Fruit fly (Drosophila melanogaster) whole organism, larva: ENCODE measurements around the gene CG16800.

Experiments
- noc ChIP-seq: fragments of 200-800 bp; sonication (Bioruptor generic); optimal IDR thresholded peaks from 3 replicates; lab custom pipeline; 2019; ENCODE audit warnings: missing biosample characterization, mild to moderate bottlenecking, missing genetic modification characterization, moderate library complexity

CG16800 gene

DNA sequence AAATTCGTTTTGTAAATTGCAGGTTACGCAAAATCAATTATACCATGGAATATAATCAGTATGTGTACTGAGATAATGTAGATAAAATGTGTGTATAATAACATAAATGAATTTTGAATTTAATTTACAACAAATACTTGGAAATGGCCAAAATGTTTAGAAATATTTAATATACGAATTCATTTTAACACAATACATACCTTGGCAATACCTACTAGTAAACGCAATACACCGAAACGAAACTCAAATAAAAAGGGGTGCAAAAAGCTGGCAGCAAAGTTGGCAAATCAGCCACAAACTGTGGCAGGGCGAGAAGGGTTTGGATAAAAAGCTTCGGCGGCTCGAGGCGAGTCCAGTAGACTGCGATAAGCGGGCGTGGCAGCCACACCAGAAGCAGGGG is at the start of gene CG16800:
Gene CG16800, plus strand, starts transcription at position 301 of the 400 bp plus-strand sequence.
- no peak for TF ChIP-seq noc (tag; lab: Kevin White, UChicago)

- TF ChIP-seq noc (tag; lab: Kevin White, UChicago), result no peak
Measured at dm6 chr2L:12920791-12921190, 45.6 kb upstream of the CG16800 start, which contains the start of gene ACXA. Gene ACXA (plus strand): TSS chr2L:12921091.

DNA sequence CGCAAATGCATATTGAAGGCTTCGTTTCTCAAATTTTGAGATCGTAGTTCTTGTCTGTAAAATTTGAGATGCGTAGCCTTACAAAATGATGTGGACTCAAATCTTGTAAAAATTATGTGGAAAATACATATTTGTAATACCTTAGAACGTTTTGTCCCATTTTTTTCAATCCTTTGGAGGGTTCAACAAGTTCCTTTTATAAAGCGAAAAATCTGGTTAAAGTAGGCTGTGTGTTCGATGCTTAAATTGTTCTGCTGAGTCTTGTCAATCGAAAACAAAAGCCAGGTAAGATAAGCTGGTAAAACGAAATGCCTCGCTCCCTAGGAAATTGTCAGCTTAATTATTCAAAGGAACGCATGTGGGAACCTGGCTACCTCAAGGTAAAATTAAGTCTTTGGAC is 41.1 kb upstream of the CG16800 start, which contains the start of gene ACXE:
Gene ACXE, plus strand, starts transcription at position 301 of the 400 bp plus-strand sequence.
- no peak for TF ChIP-seq noc (tag; lab: Kevin White, UChicago)

DNA sequence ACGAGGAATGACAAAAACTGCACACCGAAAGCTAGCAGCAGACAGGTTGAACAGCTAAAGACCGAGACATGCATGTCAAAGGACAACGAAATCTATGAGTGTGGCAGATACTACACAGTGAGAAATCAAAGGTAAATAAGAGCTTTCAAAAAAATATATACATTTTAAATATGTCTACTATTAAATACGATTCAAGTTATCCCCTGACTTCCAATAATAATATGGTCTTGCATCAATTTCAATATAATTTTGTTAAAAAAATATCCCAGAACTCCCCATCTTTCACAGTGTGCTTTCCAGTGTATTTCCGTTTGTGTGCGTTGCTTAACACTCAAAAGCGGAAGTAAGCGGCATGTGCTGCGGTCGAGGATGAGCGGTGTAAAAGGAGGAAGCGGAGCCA is 33.4 kb upstream of the CG16800 start:
- no peak for TF ChIP-seq noc (tag; lab: Kevin White, UChicago)

DNA sequence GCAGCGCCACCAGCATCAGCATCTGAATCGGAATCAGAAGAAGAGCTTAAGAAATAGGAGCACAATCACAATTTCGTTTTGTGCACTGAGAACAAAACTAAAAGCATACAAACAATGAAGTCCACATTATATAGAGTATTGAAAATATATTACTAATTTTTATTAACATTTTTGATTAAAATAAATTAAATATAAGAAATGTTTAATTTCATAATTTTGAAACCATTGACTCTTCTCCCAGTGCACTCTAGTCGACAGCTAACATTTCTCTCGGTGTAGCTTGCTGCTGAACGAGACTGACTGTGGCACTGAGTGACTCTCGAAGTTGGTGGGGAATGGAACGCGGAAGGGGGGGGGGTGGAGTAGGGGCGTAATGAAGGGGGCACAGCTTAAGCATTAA is 15.7 kb upstream of the CG16800 start:
- TF ChIP-seq noc (tag; lab: Kevin White, UChicago), result no peak

DNA sequence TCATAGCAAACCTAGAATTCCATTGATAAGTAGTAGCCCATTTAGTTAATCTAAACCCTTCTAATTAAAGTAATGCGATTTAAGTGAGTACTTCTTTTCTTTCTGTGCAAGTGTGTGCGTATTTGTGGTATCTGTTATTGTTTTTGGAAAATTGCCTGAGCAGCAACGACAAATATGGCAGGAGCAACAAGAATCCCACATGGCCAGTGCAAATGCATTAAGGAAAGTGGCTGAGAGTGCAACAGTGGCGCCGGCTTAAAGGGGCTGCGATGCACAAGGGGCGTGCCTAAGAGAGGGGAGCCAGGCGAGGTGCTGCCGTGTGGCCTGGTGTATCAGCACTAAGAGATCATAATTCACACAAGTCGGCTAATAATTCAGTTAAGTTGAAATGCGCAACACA is 3.2 kb downstream of the CG16800 start:
- TF ChIP-seq noc (tag; lab: Kevin White, UChicago), result no peak

dm6 chr2L:12974045-12974539 is 7.7 kb downstream of the CG16800 start, which contains the start of gene Vha68-2:
Gene Vha68-2 (plus strand): TSS chr2L:12974322.
- peak; percentile 16 for TF ChIP-seq noc (tag; lab: Kevin White, UChicago)

DNA sequence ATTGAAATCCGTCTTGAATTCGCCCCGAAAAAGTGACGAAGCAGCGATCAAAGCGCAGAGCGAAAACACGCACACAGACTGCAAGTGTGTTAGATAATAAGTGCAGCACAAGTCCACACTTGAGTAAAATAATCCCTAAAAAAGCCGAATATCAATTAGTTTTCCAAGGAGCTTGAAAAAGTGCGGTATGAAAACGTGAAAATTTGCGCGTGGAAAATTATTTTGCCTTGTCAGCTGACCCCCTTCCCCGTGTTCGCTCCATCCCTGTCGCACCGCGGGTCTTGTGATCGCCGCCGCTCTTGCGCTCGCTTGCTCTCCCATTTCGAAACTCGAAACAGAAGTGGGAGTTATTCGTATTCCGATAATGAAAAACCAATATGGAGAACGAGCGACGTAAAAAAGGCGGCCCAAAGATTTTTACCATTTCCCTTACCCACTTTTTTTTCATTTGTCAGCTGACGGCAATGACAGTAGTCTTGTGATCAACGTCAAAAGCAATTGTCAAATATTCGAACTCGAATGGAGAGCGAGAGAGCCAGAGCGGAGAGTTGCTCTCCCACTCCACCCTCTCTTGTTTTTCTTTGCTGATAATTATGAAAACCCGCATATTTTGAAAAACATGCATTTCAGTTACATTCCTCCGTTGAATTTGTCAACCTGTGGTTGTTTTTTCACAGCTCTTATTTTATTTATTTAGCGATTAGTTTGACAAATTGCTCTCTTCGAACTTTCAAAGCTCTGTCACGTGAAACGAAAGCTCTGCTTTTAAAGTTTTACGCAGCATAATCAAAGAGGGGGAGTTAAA is 8.4 kb downstream of the CG16800 start:
- no peak for TF ChIP-seq noc (tag; lab: Kevin White, UChicago)

dm6 chr2L:12975367-12975655 is 8.9 kb downstream of the CG16800 start:
- no peak for TF ChIP-seq noc (tag; lab: Kevin White, UChicago)

dm6 chr2L:12978486-12978885 is 12.1 kb downstream of the CG16800 start, which contains the start of gene Vha68-3:
Gene Vha68-3 (plus strand): TSS chr2L:12978786.
- no peak for TF ChIP-seq noc (tag; lab: Kevin White, UChicago)

- no peak for TF ChIP-seq noc (tag; lab: Kevin White, UChicago)
Measured at dm6 chr2L:12982107-12982506, 15.7 kb downstream of the CG16800 start.

- TF ChIP-seq noc (tag; lab: Kevin White, UChicago), result no peak
Measured at dm6 chr2L:12985043-12985442, 18.7 kb downstream of the CG16800 start.

DNA sequence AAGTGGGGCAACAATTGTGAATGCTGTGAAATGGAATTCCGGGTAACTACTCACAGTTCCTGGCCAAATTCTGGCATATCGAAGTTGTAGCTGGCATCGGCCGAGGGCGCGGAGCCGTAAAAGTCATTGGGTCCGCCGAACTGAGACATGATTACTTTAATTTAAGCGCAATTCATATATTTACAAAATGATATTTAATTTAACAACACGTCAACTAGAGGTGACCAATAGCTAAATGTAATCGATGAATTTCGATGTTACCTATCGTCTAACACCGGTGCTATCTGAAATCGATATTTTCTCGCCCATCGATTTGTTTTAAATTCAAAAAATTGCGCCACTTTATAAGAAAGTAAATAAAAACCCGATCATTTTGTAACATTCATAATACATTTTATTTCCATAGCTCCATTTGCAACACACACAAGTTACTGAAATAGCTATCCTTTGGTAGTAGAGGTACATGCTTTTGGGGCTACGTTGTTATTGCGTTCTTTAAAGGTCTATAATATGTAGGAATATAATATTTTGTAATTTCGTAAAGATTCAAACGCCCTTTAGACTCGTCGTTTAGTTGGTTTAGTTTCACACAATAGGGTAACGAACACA is 34.1 kb downstream of the CG16800 start, which contains the start of gene Yip1d1:
Gene Yip1d1, minus strand, starts transcription at position 243 of the 609 bp plus-strand sequence.
- no peak for TF ChIP-seq noc (tag; lab: Kevin White, UChicago)

dm6 chr2L:13003659-13004058 is 37.3 kb downstream of the CG16800 start:
- no peak for TF ChIP-seq noc (tag; lab: Kevin White, UChicago)

DNA sequence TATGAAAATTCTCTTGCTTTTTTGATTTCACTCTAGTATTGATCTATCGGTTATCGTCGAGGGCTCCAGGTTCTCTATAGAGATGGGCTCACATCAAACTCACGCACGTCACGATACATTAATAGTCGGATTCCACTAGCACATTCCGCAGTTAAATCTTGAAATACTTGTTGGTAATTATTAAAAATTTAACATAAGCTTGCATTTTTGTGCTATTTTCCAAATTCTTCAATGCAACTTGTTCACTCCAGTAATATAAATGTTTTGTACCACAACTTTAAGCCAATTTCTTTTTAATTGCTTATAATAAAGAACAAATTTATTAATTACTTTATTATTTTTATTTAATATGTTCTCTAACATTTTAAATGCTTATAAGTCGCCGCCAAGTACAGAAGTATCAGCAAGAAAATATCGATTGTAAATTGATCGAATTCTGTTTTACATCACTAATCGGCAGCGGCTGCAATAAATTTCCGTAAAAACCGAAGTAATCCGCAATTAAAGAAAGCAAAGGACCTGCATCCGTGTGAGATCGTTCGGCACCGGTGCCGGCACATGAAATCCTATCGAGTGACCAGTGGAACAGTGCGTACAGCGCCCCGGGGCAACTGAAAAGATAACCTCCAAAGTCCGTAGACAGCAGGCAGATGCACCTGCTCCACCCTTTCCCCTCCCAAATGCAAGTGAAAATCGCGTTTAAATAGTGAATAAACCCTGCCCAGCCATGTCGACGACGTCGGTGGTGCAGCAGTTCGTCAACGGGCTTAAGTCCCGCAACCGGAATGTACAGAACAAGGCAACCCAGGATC is 37.9 kb downstream of the CG16800 start, which contains the start of the genes Vha68-1 and mTor:
Gene Vha68-1, minus strand, starts transcription at position 49 of the 812 bp plus-strand sequence.
Gene mTor, plus strand, starts transcription at position 422 of the 812 bp plus-strand sequence.
- TF ChIP-seq noc (tag; lab: Kevin White, UChicago), result no peak
